Worm (Caenorhabditis elegans) whole organism, L3 larva: ENCODE results near the gene E04F6.6.

Experiments
- ceh-28 ChIP-seq: fragments of 150-350 bp; optimal IDR thresholded peaks from 2 replicates; lab custom pipeline; 2014; ENCODE audit warnings: missing biosample characterization, missing genetic modification reagents, missing genetic modification characterization
- daf-12 ChIP-seq: fragments of 150-350 bp; optimal IDR thresholded peaks from 2 replicates; lab custom pipeline; 2014; ENCODE audit warnings: missing biosample characterization, missing genetic modification reagents, missing genetic modification characterization
- egl-27 ChIP-seq: sonication (generic microtip); optimal IDR thresholded peaks from 4 replicates; lab custom pipeline; 2017; ENCODE audit warnings: missing biosample characterization, missing genetic modification reagents, missing genetic modification characterization
- elt-3 ChIP-seq, 3 experiments: fragments of 150-350 bp in 1 of 3; sonication (generic microtip) in 2 of 3; optimal IDR thresholded peaks; 2 replicates in 2 of 3; 4 replicates in 1 of 3; lab custom pipeline; 2014 to 2017; ENCODE audit warnings: missing biosample characterization in 3 of 3, missing genetic modification characterization in 3 of 3
- lin-15B ChIP-seq: fragments of 150-350 bp; optimal IDR thresholded peaks from 2 replicates; lab custom pipeline; 2014; ENCODE audit warnings: missing biosample characterization, missing genetic modification characterization
- mdl-1 ChIP-seq: fragments of 150-350 bp; optimal IDR thresholded peaks from 2 replicates; lab custom pipeline; 2014; ENCODE audit warnings: missing biosample characterization, missing genetic modification characterization
- mml-1 ChIP-seq: fragments of 150-350 bp; sonication (generic microtip); optimal IDR thresholded peaks from 3 replicates; lab custom pipeline; 2014; ENCODE audit warnings: missing biosample characterization, missing genetic modification characterization
- nhr-11 ChIP-seq: fragments of 150-350 bp; optimal IDR thresholded peaks from 2 replicates; lab custom pipeline; 2014; ENCODE audit warnings: missing biosample characterization, missing genetic modification characterization
- nhr-77 ChIP-seq: fragments of 150-350 bp; optimal IDR thresholded peaks from 2 replicates; lab custom pipeline; 2014; ENCODE audit warnings: missing biosample characterization, missing genetic modification characterization
- skn-1 ChIP-seq: fragments of 150-350 bp; optimal IDR thresholded peaks from 2 replicates; lab custom pipeline; 2014; ENCODE audit warnings: missing biosample characterization, missing genetic modification characterization
- snpc-4 ChIP-seq: fragments of 150-350 bp; optimal IDR thresholded peaks from 2 replicates; lab custom pipeline; 2014; ENCODE audit warnings: missing biosample characterization, missing genetic modification characterization
- ztf-11 ChIP-seq: fragments of 150-350 bp; optimal IDR thresholded peaks from 2 replicates; lab custom pipeline; 2014; ENCODE audit warnings: missing biosample characterization, missing genetic modification characterization
- ztf-4 ChIP-seq: fragments of 150-350 bp; optimal IDR thresholded peaks from 2 replicates; lab custom pipeline; 2014; ENCODE audit warnings: missing biosample characterization, missing genetic modification characterization

- TF ChIP-seq elt-3 (tag; optimal IDR thresholded peaks at IDR 0.05; lab: Kevin White, UChicago) (no peak), egl-27 (tag; lab: Kevin White, UChicago) (no peak), ztf-4 (tag; lab: Kevin White, UChicago) (no peak), skn-1 (tag; lab: Kevin White, UChicago) (no peak), snpc-4 (tag; lab: Kevin White, UChicago) (no peak), ceh-28 (tag; lab: Kevin White, UChicago) (no peak), mdl-1 (tag; lab: Kevin White, UChicago) (no peak), daf-12 (tag; lab: Kevin White, UChicago) (no peak), lin-15B (tag; lab: Kevin White, UChicago) (no peak), nhr-77 (no peak), mml-1 (tag; lab: Kevin White, UChicago) (no peak), ztf-11 (tag; lab: Kevin White, UChicago) (no peak), nhr-11 (tag; lab: Kevin White, UChicago) (no peak)
Measured at ce11 chrII:7182630-7183029, 16.7 kb downstream of the E04F6.6 start.
